Worm (Caenorhabditis elegans): Measurements from ENCODE around the gene T01C4.8.

- TF ChIP-seq nhr-11 (tag; optimal IDR thresholded peaks at IDR 0.05) (no peak), ttx-3 (tag; optimal IDR thresholded peaks at IDR 0.05) (no peak), pha-2 (tag; optimal IDR thresholded peaks at IDR 0.05) (no peak), ahr-1 (tag; optimal IDR thresholded peaks at IDR 0.05) (no peak), ceh-24 (tag; optimal IDR thresholded peaks at IDR 0.05) (no peak), unc-55 (GFP tag; optimal IDR thresholded peaks at IDR 0.05) (no peak), ceh-22 (tag; optimal IDR thresholded peaks at IDR 0.05) (no peak), pha-4 (tag; optimal IDR thresholded peaks at IDR 0.05) (no peak), ama-1 (optimal IDR thresholded peaks at IDR 0.05) (no peak), pax-1 (tag; optimal IDR thresholded peaks at IDR 0.05) (no peak)
These were observed 33.9 kb downstream of the T01C4.8 start for ce11 chrV:7095254-7095990.

All from whole organism, late embryonic.